Worm (Caenorhabditis elegans): ENCODE results near the gene T11F9.1.
"Not testable (repeated sequence)": the region's sequence is repeated elsewhere in the genome, so short reads cannot be mapped to it uniquely, and the experiment has no call there.

T11F9.1 gene

ce11 chrV:11472209-11472608 is 12.9 kb downstream of the T11F9.1 start, which contains the start of the genes nas-20 and nas-21:
nas-20 (minus strand) TSS chrV:11472309.
nas-21 (plus strand) TSS chrV:11472564.
- TF ChIP-seq him-1 (tag; optimal IDR thresholded peaks at IDR 0.05) (no peak), die-1 (tag; optimal IDR thresholded peaks at IDR 0.05) (no peak), Y53F4B.3 (GFP tag; IDR thresholded peaks at IDR 0.05) (no peak), lin-26 (GFP tag; IDR thresholded peaks at IDR 0.05) (no peak), ztf-3 (GFP tag; optimal IDR thresholded peaks at IDR 0.05) (no peak), D2030.7 (GFP tag; IDR thresholded peaks at IDR 0.05) (no peak)

ce11 chrV:11474399-11474798 is 15.0 kb downstream of the T11F9.1 start, which contains the start of gene nas-22:
nas-22 (plus strand) TSS chrV:11474699.
- TF ChIP-seq egl-18 (GFP tag; IDR thresholded peaks at IDR 0.05) (no peak), ztf-28 (GFP tag; IDR thresholded peaks at IDR 0.05) (no peak), nfya-2 (GFP tag; IDR thresholded peaks at IDR 0.05) (no peak), attf-6 (GFP tag; IDR thresholded peaks at IDR 0.05) (no peak), ztf-3 (GFP tag; optimal IDR thresholded peaks at IDR 0.05) (no peak), ceh-27 (GFP tag; optimal IDR thresholded peaks at IDR 0.05) (no peak), him-1 (tag; optimal IDR thresholded peaks at IDR 0.05) (no peak), rec-8 (tag; optimal IDR thresholded peaks at IDR 0.05) (no peak), egrh-3 (GFP tag; IDR thresholded peaks at IDR 0.05) (no peak), Y53F4B.3 (GFP tag; IDR thresholded peaks at IDR 0.05) (no peak), ztf-6 (GFP tag; IDR thresholded peaks at IDR 0.05) (no peak), dpff-1 (tag; optimal IDR thresholded peaks at IDR 0.05) (no peak), F22D6.2 (tag; optimal IDR thresholded peaks at IDR 0.05) (no peak), ZK185.1 (tag; optimal IDR thresholded peaks at IDR 0.05; ENCODE audit: poor library complexity, severe bottlenecking) (no peak), F23B12.7 (tag; optimal IDR thresholded peaks at IDR 0.05; ENCODE audit: insufficient read depth) (no peak)

ce11 chrV:11475638-11476037 is 16.3 kb downstream of the T11F9.1 start, which contains the start of gene T11F9.7:
T11F9.7 (plus strand) TSS chrV:11475938.
- TF ChIP-seq die-1 (tag; optimal IDR thresholded peaks at IDR 0.05); attf-5 (GFP tag; optimal IDR thresholded peaks at IDR 0.05); K11D2.4 (GFP tag; IDR thresholded peaks at IDR 0.05): not testable (repeated sequence)

- TF ChIP-seq xnd-1 (tag; optimal IDR thresholded peaks at IDR 0.05) (peak; percentile 12), dox-1 (GFP tag; IDR thresholded peaks at IDR 0.05) (peak; percentile 66), ekl-4 (GFP tag; IDR thresholded peaks at IDR 0.05) (0 out of 2 replicates have a peak, but pooled peaks have one; percentile 62), tbp1 (GFP tag; optimal IDR thresholded peaks at IDR 0.05) (peak; percentile 53), rcor-1 (GFP tag; IDR thresholded peaks at IDR 0.05) (peak; percentile 33; the same call in 1 of the 2 replicates), F39B2.1 (GFP tag; IDR thresholded peaks at IDR 0.05) (peak; percentile 8; the same call in 1 of the 2 replicates), efl-1 (GFP tag; optimal IDR thresholded peaks at IDR 0.05) (peak; percentile 0), D2030.7 (GFP tag; IDR thresholded peaks at IDR 0.05) (peak; percentile 81), lsl-1 (GFP tag; optimal IDR thresholded peaks at IDR 0.05) (peak; percentile 31), snpc-4 (GFP tag; optimal IDR thresholded peaks at IDR 0.05) (peak; percentile 76), snpc-4 (tag; optimal IDR thresholded peaks at IDR 0.05) (peak; percentile 56 to 92 (median 84)), attf-6 (GFP tag; IDR thresholded peaks at IDR 0.05) (peak; percentile 49; the same call in 1 of the 2 replicates), snpc-1.1 (tag; optimal IDR thresholded peaks at IDR 0.05; ENCODE audit: insufficient read depth) (peak; percentile 91), madf-8 (GFP tag; conservative IDR thresholded peaks at IDR 0.05) (peak; percentile 35; the same call in 1 of the 2 replicates), B0336.3 (GFP tag; IDR thresholded peaks at IDR 0.05) (peak; percentile 46; the same call in 1 of the 2 replicates), F49E8.2 (tag; optimal IDR thresholded peaks at IDR 0.05; ENCODE audit: insufficient read depth) (peak; percentile 33), F33H1.4 (GFP tag; IDR thresholded peaks at IDR 0.05) (peak; percentile 26), snpc-3.4 (tag; optimal IDR thresholded peaks at IDR 0.05) (peak; percentile 47), hmg-1.2 (GFP tag; IDR thresholded peaks at IDR 0.05) (peak; percentile 54)
Measured at ce11 chrV:11478028-11478427, 18.7 kb downstream of the T11F9.1 start.

Data from whole organism, young adult.